Fruit fly (Drosophila melanogaster): Measurements from ENCODE around the gene Drsl6.

Drsl6 gene

DNA sequence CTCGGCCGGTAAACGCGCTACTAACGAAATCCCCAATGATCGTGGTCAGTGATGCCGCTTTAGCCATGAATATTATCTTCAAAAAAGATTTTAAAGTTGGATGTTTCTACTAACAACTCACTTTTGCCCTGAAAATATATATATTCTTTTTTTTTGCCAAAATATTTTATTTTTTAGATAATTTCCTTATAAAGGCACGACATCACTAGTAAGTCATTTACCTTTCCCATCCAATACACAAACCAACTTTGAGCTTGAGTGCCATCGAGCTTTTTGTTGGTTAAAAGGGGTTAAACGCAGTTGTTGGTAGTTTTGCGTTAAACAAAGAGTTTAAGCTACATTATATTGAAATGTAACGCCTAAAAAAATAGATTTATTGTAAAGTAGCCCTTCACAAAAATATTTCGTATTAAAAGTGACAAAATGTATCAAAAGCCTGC lies 33.1 kb downstream of the Drsl6 start, which contains the start of gene CG14968 (continued):
- TF ChIP-seq Side (GFP tag; optimal IDR thresholded peaks at IDR 0.05) = peak; percentile 63
- TF ChIP-seq CG4360 (GFP tag; IDR thresholded peaks at IDR 0.05) = peak; percentile 67
- TF ChIP-seq CG8290 (GFP tag; optimal IDR thresholded peaks at IDR 0.05) = peak; percentile 74
- peak in 1 of 2 experiments; percentile 77 for TF ChIP-seq CG8290 (tag; optimal IDR thresholded peaks at IDR 0.05)
- peak; percentile 74 for TF ChIP-seq CG1529 (GFP tag; optimal IDR thresholded peaks at IDR 0.05)
- TF ChIP-seq bbx (GFP tag; IDR thresholded peaks at IDR 0.05; ENCODE audit: partially characterized antibody) = no peak
- TF ChIP-seq CG32767 (GFP tag; IDR thresholded peaks at IDR 0.05) = peak; percentile 96
- peak; percentile 8 for TF ChIP-seq ac (GFP tag; optimal IDR thresholded peaks at IDR 0.05)
- peak; percentile 94 for TF ChIP-seq al (GFP tag; IDR thresholded peaks at IDR 0.05)
- no peak for TF ChIP-seq MESR4 (GFP tag; optimal IDR thresholded peaks at IDR 0.05)
- peak; percentile 62 for TF ChIP-seq Hey (tag; optimal IDR thresholded peaks at IDR 0.05)
- TF ChIP-seq chinmo (GFP tag; IDR thresholded peaks at IDR 0.05; ENCODE audit: partially characterized antibody) = no peak
- peak; percentile 88 for TF ChIP-seq D19B (GFP tag; optimal IDR thresholded peaks at IDR 0.05)
- peak; percentile 92 for TF ChIP-seq gsb (GFP tag; IDR thresholded peaks at IDR 0.05)
- TF ChIP-seq Oli (tag; optimal IDR thresholded peaks at IDR 0.05) = peak; percentile 93
- TF ChIP-seq emc (GFP tag; optimal IDR thresholded peaks at IDR 0.05) = peak; percentile 67
- TF ChIP-seq CG13287 (GFP tag; IDR thresholded peaks at IDR 0.05; ENCODE audit: partially characterized antibody) = no peak
- TF ChIP-seq vnd (GFP tag; IDR thresholded peaks at IDR 0.05; ENCODE audit: partially characterized antibody) = no peak
- peak; percentile 73 for TF ChIP-seq ERR (GFP tag; optimal IDR thresholded peaks at IDR 0.05)
- TF ChIP-seq sna (GFP tag; IDR thresholded peaks at IDR 0.05; ENCODE audit: partially characterized antibody) = no peak
- peak; percentile 83 for TF ChIP-seq Spps (tag; optimal IDR thresholded peaks at IDR 0.05)
- TF ChIP-seq Fer2 (tag; optimal IDR thresholded peaks at IDR 0.05) = peak; percentile 89
- TF ChIP-seq PHDP (tag; optimal IDR thresholded peaks at IDR 0.05) = peak; percentile 97
- no peak for TF ChIP-seq CG7745 (tag; optimal IDR thresholded peaks at IDR 0.05)
- peak; percentile 92 for TF ChIP-seq az2 (GFP tag; optimal IDR thresholded peaks at IDR 0.05)
- peak; percentile 68 for TF ChIP-seq fd64A (GFP tag; optimal IDR thresholded peaks at IDR 0.05)
- TF ChIP-seq CG34422 (GFP tag; IDR thresholded peaks at IDR 0.05) = peak; percentile 97
- no peak for TF ChIP-seq ato (GFP tag; IDR thresholded peaks at IDR 0.05; ENCODE audit: partially characterized antibody)
- peak; percentile 93 for TF ChIP-seq otp (GFP tag; IDR thresholded peaks at IDR 0.05)
- TF ChIP-seq ranshi (GFP tag; IDR thresholded peaks at IDR 0.05) = peak; percentile 97
- peak; percentile 86 for TF ChIP-seq CG14710 (tag; optimal IDR thresholded peaks at IDR 0.05)
- TF ChIP-seq CG12104 (GFP tag; optimal IDR thresholded peaks at IDR 0.05) = peak; percentile 95
- TF ChIP-seq ab (GFP tag; optimal IDR thresholded peaks at IDR 0.05) = no peak
- TF ChIP-seq CG2120 (GFP tag; optimal IDR thresholded peaks at IDR 0.05) = peak; percentile 96
- peak; percentile 92 for TF ChIP-seq gce (GFP tag; IDR thresholded peaks at IDR 0.05)
- TF ChIP-seq CG6175 (GFP tag; IDR thresholded peaks at IDR 0.05) = peak; percentile 94
- no peak for TF ChIP-seq Stat92E (GFP tag; optimal IDR thresholded peaks at IDR 0.05)
- peak; percentile 52 for TF ChIP-seq CG3995 (GFP tag; optimal IDR thresholded peaks at IDR 0.05)
- TF ChIP-seq CG6791 (GFP tag; IDR thresholded peaks at IDR 0.05; ENCODE audit: partially characterized antibody) = no peak
- TF ChIP-seq CG12744 (GFP tag; optimal IDR thresholded peaks at IDR 0.05) = peak; percentile 62
- TF ChIP-seq inv (GFP tag; IDR thresholded peaks at IDR 0.05; ENCODE audit: partially characterized antibody) = no peak
- TF ChIP-seq nau (GFP tag; optimal IDR thresholded peaks at IDR 0.05) = peak; percentile 85
- TF ChIP-seq phol (tag; optimal IDR thresholded peaks at IDR 0.05) = peak; percentile 93
- TF ChIP-seq hkb (optimal IDR thresholded peaks at IDR 0.05) = no peak
- peak; percentile 97 for TF ChIP-seq hkb (GFP tag; IDR thresholded peaks at IDR 0.05)
- TF ChIP-seq CG15073 (GFP tag; optimal IDR thresholded peaks at IDR 0.05) = peak; percentile 45
- peak; percentile 85 for TF ChIP-seq CG9727 (GFP tag; optimal IDR thresholded peaks at IDR 0.05)
- peak; percentile 83 for TF ChIP-seq chn (GFP tag; optimal IDR thresholded peaks at IDR 0.05)
- peak; percentile 75 for TF ChIP-seq CG16815 (GFP tag; optimal IDR thresholded peaks at IDR 0.05)
- TF ChIP-seq CG11085 (GFP tag; IDR thresholded peaks at IDR 0.05) = peak; percentile 90
- TF ChIP-seq BEAF-32 (GFP tag; optimal IDR thresholded peaks at IDR 0.05) = no peak

Data from whole organism, embryonic.